Worm (Caenorhabditis elegans) whole organism, L4/young adult: ENCODE measurements around the gene K10H10.13.
A peak's percentile ranks its signal among the peaks of the same experiment; 100 is the strongest.

Experiments used
- W03F9.2 ChIP-seq: fragments of 150-350 bp; optimal IDR thresholded peaks from 2 replicates; lab custom pipeline; 2014; ENCODE audit warnings: missing biosample characterization, missing genetic modification characterization
- dao-5 ChIP-seq: sonication (generic microtip); optimal IDR thresholded peaks from 2 replicates; lab custom pipeline; 2016; ENCODE audit warnings: missing genotype, missing genetic modification characterization, moderate library complexity, missing compliant biosample characterization
- him-1 ChIP-seq: sonication (generic microtip); optimal IDR thresholded peaks from 2 replicates; lab custom pipeline; 2016; ENCODE audit warnings: missing genotype, missing genetic modification reagents, missing genetic modification characterization, missing compliant biosample characterization

The K10H10.13 gene

DNA sequence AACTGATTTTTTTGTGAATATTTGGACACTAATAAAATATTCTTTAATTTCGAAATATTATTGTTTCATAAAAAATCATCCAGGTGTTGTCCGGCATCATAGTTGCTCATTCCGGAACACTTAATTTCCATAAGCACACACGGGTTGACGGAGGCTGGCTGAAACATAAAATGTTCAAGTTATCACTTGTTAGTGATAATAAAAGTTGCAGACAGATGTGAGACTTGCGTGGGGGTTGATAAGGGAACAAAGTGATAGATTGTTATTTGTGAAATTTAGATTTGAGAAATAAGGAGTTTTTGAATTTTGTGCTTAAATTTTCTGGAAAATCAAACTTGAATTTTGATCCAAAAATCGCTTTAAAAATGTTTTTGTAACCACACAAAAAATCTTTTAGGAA lies 927 bp downstream of the K10H10.13 start:
- TF ChIP-seq dao-5 (tag; lab: Kevin White, UChicago): no peak
- no peak for TF ChIP-seq W03F9.2
- TF ChIP-seq him-1 (tag; lab: Kevin White, UChicago): no peak

DNA sequence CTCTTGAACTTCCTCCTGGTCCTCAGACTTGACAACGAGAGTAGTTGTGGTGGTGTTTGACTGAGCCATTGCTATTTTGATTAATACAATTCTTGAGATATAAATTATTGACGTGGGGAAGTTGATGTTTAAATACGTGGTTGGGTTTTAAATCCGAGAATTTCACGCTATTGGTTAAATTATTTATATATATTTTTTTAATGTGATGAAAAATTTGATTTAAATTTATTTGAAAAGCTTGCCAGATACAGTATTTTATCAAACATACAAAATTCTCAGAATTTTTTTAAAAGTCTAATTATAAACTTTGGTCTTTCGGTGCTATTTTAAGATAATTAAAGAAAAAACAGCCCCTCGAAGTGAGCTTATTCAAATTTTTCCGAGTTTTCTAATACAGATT lies 3.5 kb downstream of the K10H10.13 start, which contains the start of the genes K10H10.7 and K10H10.10:
TSS of gene K10H10.7 (minus strand) at position 101 of the 400 bp plus-strand sequence.
TSS of gene K10H10.10 (plus strand) at position 204 of the 400 bp plus-strand sequence.
- TF ChIP-seq dao-5 (tag; lab: Kevin White, UChicago): no peak
- TF ChIP-seq him-1 (tag; lab: Kevin White, UChicago): no peak
- TF ChIP-seq W03F9.2: no peak

DNA sequence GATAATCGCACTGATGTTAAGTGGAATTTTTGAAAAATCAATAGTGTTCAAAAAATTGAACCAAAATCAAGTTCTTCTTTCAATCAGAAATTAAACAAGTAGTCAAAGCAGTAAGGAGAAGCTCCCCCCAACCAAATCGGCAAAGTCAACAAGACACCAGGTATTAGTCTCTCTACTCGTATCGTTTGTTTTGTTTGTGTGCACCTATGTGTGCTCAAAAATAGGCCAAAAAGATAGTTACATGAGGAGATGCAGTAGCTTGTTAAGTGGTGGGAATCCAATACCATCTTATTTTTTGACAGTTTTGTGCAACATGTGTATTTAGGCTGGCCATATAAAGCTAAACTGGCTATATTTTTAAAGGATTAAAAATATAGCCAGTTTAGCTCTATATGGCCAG lies 4.8 kb downstream of the K10H10.13 start, which contains the start of gene K10H10.12:
TSS of gene K10H10.12 (minus strand) at position 101 of the 400 bp plus-strand sequence.
- TF ChIP-seq dao-5 (tag; lab: Kevin White, UChicago): no peak
- TF ChIP-seq him-1 (tag; lab: Kevin White, UChicago): no peak
- no peak for TF ChIP-seq W03F9.2

DNA sequence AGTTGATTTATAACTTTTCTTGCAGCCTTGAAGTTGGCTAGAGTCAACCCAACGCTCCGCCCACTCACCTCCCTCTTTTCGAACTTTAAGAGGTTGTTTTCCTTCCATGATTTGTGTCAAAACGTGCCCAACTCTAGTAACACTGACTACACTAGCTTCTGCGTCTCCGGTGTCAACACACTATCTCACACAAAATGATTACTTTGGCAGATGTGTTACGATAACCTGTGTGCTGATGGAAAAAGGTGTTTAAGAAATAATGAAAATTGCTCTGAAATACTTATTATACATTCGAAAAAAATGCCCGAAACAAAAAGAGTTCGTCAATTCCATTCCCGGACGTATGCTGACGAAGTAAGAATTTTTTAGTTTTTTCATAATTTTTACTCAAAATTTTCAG lies 8.1 kb downstream of the K10H10.13 start, which contains the start of gene K10H10.6:
TSS of gene K10H10.6 (plus strand) at position 301 of the 400 bp plus-strand sequence.
- TF ChIP-seq him-1 (tag; lab: Kevin White, UChicago) (no peak), dao-5 (tag; lab: Kevin White, UChicago) (no peak), W03F9.2 (no peak)

DNA sequence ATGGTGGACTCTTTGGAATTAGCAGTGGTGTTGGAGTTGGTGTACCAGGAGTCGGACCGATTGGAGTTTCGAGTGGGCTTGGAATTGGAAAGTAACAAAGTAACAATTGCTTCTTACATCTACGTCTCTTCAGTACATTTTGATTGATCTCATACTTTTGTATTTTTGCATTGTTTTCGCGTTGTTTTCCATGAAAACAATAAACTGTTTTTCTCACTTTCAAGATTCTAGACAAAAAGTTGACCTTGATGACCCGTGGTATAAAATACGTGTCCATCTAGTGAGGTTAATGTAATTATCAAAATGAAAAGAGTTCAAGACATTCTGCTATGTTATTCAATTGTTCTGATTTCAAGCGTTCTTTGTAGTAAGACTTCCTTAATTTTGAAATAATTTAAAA lies 9.6 kb downstream of the K10H10.13 start, which contains the start of gene K10H10.5:
TSS of gene K10H10.5 (plus strand) at position 301 of the 400 bp plus-strand sequence.
- TF ChIP-seq him-1 (tag; lab: Kevin White, UChicago) (no peak), dao-5 (tag; lab: Kevin White, UChicago) (no peak), W03F9.2 (no peak)

DNA sequence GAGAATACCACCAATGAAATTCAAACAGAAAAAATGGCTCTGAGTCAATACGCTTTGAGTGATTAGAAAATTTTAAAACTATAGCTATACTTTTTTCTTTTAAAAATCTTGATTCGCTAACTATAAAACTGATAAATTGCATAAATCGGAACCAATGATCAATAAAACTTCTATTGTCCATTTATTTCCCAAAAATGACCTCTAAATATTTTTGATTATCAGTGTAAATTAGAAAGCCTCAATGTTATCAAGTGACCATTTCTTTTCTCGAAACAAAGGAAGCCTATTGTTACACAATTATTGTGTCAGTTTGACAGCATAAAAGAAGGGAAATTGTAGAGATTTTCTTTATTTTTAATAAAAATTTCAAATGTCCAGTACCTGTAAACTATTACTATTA lies 11.0 kb downstream of the K10H10.13 start, which contains the start of gene K10H10.4:
TSS of gene K10H10.4 (plus strand) at position 301 of the 400 bp plus-strand sequence.
- TF ChIP-seq W03F9.2: no peak
- TF ChIP-seq him-1 (tag; lab: Kevin White, UChicago): no peak
- no peak for TF ChIP-seq dao-5 (tag; lab: Kevin White, UChicago)

DNA sequence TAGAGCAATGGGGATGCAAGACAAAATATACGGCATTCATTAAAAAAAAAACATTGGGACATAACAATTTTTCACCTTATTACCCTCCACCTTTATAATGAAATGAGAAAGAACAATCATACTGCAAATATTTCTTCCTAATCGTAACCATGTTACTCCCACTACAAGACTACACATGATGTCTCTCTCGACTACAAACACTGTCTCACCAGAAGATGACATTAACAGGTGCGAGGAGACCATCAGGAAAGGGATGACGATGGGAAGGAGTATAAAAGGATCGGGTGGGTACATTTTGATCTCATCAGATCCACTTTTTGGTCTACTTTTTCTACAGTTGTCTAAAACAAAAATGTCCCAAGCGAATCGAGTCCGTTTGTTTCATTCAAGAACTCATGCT lies 13.2 kb downstream of the K10H10.13 start, which contains the start of gene dhs-8:
TSS of gene dhs-8 (plus strand) at position 179 of the 400 bp plus-strand sequence.
- no peak for TF ChIP-seq W03F9.2

DNA sequence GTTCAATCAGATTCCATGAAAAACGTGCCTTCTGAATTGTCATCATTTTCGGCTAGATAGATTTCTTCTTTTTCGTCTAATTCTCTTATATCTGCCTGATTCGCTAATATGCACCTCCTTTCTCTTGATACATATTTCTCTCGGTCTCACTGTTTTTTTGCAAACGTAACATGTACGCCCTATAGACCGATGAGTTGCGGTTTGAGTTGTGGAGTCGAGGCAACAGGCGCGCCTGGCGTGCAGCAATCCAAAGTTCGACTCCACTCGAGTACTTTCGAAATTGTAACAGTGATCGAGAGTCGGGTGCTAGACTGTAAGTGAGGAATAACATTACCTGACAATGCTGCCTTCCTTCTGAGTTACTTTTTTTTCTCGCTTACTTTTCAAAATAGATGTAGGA lies 14.3 kb downstream of the K10H10.13 start:
- peak; percentile 57 for TF ChIP-seq dao-5 (tag; lab: Kevin White, UChicago)
- TF ChIP-seq W03F9.2: peak; percentile 21
- TF ChIP-seq him-1 (tag; lab: Kevin White, UChicago): peak; percentile 66

DNA sequence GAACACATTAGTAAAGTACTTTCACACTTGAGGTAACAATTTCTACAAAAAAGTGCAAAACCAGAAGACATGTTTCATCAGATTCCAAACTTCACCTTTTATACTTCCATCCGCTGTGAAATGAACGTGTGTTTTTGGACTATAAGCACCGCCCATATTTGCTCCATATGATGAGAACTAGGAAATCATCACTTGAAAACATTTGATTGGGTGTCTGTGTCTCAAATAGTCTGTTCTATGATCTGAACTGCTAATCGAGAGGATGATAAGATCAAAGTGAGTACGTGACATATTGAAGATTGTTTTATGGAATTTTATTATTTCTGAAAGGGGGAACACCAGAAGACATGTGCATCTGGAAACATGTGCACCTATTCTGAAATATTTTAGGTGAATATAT lies 15.7 kb downstream of the K10H10.13 start:
- TF ChIP-seq him-1 (tag; lab: Kevin White, UChicago) (no peak), dao-5 (tag; lab: Kevin White, UChicago) (no peak)

DNA sequence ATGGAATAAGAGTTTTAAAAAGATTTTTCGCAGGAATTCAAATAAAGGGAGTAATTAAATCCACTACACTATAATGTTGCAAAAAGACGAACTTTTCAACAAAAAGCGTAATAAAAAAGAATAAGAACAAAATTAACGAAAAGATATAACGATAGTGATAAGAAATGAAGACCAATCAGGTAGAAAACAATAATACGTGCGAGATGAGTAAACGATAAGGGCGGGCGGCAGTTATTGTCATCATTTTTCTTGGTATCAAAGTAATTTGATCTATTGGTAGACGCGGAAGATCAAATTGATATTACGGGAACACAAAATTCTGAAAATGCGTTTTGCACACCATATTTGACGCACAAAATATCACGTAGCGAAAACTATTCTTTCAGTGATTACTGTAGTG lies 16.6 kb downstream of the K10H10.13 start:
- TF ChIP-seq dao-5 (tag; lab: Kevin White, UChicago): no peak
- TF ChIP-seq him-1 (tag; lab: Kevin White, UChicago): no peak
- no peak for TF ChIP-seq W03F9.2

DNA sequence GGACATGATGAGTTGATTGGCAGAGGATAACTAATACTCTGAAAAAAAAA lies 16.9 kb downstream of the K10H10.13 start, which contains the start of gene cysl-2:
TSS of gene cysl-2 (minus strand) at position 38 of the 50 bp plus-strand sequence.
- TF ChIP-seq dao-5 (tag; lab: Kevin White, UChicago): no peak
- no peak for TF ChIP-seq him-1 (tag; lab: Kevin White, UChicago)
- no peak for TF ChIP-seq W03F9.2

DNA sequence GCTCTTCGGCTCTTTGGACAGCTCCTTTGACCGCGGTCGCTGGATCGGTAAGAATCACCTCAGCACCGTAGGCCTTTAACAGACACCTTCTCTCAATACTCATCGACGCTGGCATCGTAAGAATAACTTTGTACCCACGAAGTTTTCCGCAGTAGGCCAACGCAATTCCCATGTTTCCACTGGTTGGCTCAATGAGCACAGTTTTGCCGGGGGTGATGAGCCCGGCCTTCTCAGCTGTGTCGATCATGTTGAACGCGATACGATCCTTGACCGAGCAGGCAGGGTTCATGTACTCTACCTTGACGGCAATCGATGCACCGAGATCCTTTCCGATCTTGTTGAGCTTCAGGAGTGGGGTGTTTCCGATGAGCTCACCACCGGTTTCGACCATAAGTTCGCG lies 17.1 kb downstream of the K10H10.13 start:
- no peak for TF ChIP-seq W03F9.2
- TF ChIP-seq dao-5 (tag; lab: Kevin White, UChicago): no peak
- no peak for TF ChIP-seq him-1 (tag; lab: Kevin White, UChicago)

DNA sequence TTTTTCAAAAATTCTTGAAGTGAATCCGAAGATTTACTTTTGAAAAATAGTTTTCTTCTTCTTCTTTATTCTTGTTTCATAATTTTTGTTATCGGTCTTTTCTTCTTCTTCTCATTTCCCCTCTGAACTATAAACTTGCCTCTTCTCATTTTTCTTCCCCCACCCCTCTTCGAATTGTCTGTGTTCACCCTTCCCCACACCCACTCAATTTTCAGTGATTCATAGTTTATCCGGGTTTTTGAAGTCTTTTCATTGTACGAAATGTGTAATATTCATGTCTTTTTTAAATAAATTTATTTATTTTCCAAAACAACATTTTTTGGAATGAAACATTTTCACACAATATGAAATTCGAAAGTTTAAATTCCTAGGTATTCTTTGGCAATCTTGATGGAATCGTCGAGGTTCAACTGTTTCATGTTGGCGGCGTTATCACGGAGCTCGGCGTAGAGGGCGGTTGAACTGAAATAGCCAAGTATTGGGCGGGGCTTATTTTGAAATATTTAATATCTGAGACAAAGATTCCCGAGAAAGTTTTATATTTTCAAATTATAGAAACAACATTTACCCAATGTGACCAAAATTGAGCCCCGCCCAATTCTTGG lies 18.4 kb downstream of the K10H10.13 start:
- TF ChIP-seq W03F9.2 (no peak), him-1 (tag; lab: Kevin White, UChicago) (no peak), dao-5 (tag; lab: Kevin White, UChicago) (no peak)

DNA sequence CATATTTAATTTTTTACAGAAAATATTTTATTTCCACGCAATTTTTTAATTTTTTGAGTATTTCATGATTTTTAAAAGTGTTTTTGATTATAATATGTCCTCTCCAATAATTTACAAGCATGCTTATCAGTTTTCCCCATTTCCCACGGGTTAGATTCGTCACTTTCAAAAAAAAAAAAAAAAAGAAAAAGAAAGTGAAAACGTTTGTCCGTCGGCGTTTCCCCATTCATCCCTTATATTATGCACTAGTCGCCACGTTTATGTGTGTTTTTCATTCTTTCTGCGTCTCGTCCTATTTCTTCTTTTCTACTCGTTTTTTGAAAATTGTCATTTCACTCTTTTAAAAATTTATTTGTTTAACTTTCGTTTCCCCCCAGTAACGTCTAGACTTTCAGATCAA lies 21.7 kb downstream of the K10H10.13 start, which contains the start of gene vnut-1:
TSS of gene vnut-1 (plus strand) at position 396 of the 400 bp plus-strand sequence.
- no peak for TF ChIP-seq dao-5 (tag; lab: Kevin White, UChicago)
- TF ChIP-seq W03F9.2: no peak
- TF ChIP-seq him-1 (tag; lab: Kevin White, UChicago): no peak

DNA sequence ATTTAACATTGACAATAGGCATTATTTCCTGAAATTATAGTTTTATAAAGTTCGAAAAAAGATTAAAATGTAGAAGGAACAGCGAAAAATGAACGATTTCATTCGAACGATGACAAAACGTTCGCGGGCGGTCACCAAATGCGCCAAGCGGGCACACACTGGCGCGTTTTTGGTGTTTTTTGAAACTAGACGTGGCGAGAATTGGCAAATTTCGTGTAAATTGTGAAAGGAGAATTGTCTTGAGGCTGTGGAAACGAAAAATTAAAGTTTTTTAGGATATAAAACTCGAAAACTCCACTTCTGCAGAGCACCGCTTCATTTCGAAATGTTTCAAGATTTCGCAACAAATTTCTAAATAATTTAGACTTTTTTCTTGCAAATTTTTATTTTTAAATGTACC lies 22.4 kb downstream of the K10H10.13 start, which contains the start of gene usp-14:
TSS of gene usp-14 (minus strand) at position 28 of the 400 bp plus-strand sequence.
- TF ChIP-seq dao-5 (tag; lab: Kevin White, UChicago): no peak
- TF ChIP-seq him-1 (tag; lab: Kevin White, UChicago): no peak
- TF ChIP-seq W03F9.2: peak; percentile 59
